Worm (Caenorhabditis elegans) whole organism, late embryonic: ENCODE results near the gene nlp-101.

ENCODE experiments used
- C08G9.2 ChIP-seq: sonication (generic microtip); optimal IDR thresholded peaks from 2 replicates; lab custom pipeline; 2016; ENCODE audit warnings: mild to moderate bottlenecking, missing genetic modification characterization, moderate library complexity, missing compliant biosample characterization
- K02D7.2 ChIP-seq: sonication (generic microtip); optimal IDR thresholded peaks from 2 replicates; lab custom pipeline; 2017; ENCODE audit warnings: mild to moderate bottlenecking, missing genetic modification characterization, missing compliant biosample characterization
- K09A11.1 ChIP-seq: sonication (generic microtip); optimal IDR thresholded peaks from 2 replicates; lab custom pipeline; 2017; ENCODE audit warnings: antibody characterized with exemption, mild to moderate bottlenecking, missing genetic modification characterization, missing compliant biosample characterization; ENCODE audit not compliant: insufficient read depth
- Y22D7AL.16 ChIP-seq: sonication (generic microtip); optimal IDR thresholded peaks from 2 replicates; lab custom pipeline; 2016; ENCODE audit warnings: missing genetic modification characterization, missing compliant biosample characterization
- ahr-1 ChIP-seq: sonication (generic microtip); optimal IDR thresholded peaks from 2 replicates; lab custom pipeline; 2016; ENCODE audit warnings: missing genetic modification characterization, missing compliant biosample characterization
- ceh-18 ChIP-seq: sonication (generic microtip); optimal IDR thresholded peaks from 2 replicates; lab custom pipeline; 2016; ENCODE audit warnings: missing genetic modification characterization, missing compliant biosample characterization
- ceh-19 ChIP-seq: fragments of 200-800 bp; sonication (Bioruptor generic); optimal IDR thresholded peaks from 2 replicates; lab custom pipeline; 2018; ENCODE audit warnings: mild to moderate bottlenecking, missing genetic modification characterization, missing compliant biosample characterization
- ceh-24 ChIP-seq: sonication (generic microtip); optimal IDR thresholded peaks from 2 replicates; lab custom pipeline; 2016; ENCODE audit warnings: mild to moderate bottlenecking, missing genetic modification characterization, missing compliant biosample characterization
- ceh-30 ChIP-seq: fragments of 150-350 bp; optimal IDR thresholded peaks from 2 replicates; lab custom pipeline; 2014; ENCODE audit warnings: missing biosample characterization, missing genetic modification characterization
- ceh-31 ChIP-seq: sonication (generic microtip); optimal IDR thresholded peaks from 2 replicates; lab custom pipeline; 2016; ENCODE audit warnings: missing genetic modification characterization, missing compliant biosample characterization
- ceh-34 ChIP-seq: sonication (generic microtip); optimal IDR thresholded peaks from 2 replicates; lab custom pipeline; 2016; ENCODE audit warnings: mild to moderate bottlenecking, missing genetic modification characterization, missing compliant biosample characterization
- ceh-48 ChIP-seq: sonication (generic microtip); optimal IDR thresholded peaks from 2 replicates; lab custom pipeline; 2016; ENCODE audit warnings: missing genetic modification characterization, inconsistent platforms, missing compliant biosample characterization
- ceh-9 ChIP-seq: sonication (generic microtip); optimal IDR thresholded peaks from 2 replicates; lab custom pipeline; 2016; ENCODE audit warnings: mild to moderate bottlenecking, missing genetic modification characterization, inconsistent platforms, missing compliant biosample characterization
- che-1 ChIP-seq: sonication (generic microtip); optimal IDR thresholded peaks from 2 replicates; lab custom pipeline; 2016; ENCODE audit warnings: mild to moderate bottlenecking, missing genetic modification characterization, missing compliant biosample characterization
- dve-1 ChIP-seq: sonication (generic microtip); optimal IDR thresholded peaks from 2 replicates; lab custom pipeline; 2017; ENCODE audit warnings: antibody characterized with exemption, mild to moderate bottlenecking, missing genetic modification characterization, missing compliant biosample characterization
- elt-4 ChIP-seq: sonication (generic microtip); optimal IDR thresholded peaks from 2 replicates; lab custom pipeline; 2016; ENCODE audit warnings: missing genetic modification characterization, missing compliant biosample characterization
- ets-4 ChIP-seq: sonication (generic microtip); optimal IDR thresholded peaks from 2 replicates; lab custom pipeline; 2016; ENCODE audit warnings: missing genetic modification characterization, missing compliant biosample characterization
- eyg-1 ChIP-seq: sonication (generic microtip); optimal IDR thresholded peaks from 2 replicates; lab custom pipeline; 2016; ENCODE audit warnings: missing genotype, missing genetic modification characterization, missing compliant biosample characterization
- fax-1 ChIP-seq: sonication (generic microtip); optimal IDR thresholded peaks from 2 replicates; lab custom pipeline; 2016; ENCODE audit warnings: missing genotype, missing genetic modification characterization, missing compliant biosample characterization
- fkh-10 ChIP-seq: fragments of 150-350 bp; optimal IDR thresholded peaks from 2 replicates; lab custom pipeline; 2014; ENCODE audit warnings: missing biosample characterization, missing genetic modification reagents, missing genetic modification characterization
- gmeb-2 ChIP-seq: sonication (generic microtip); optimal IDR thresholded peaks from 2 replicates; lab custom pipeline; 2016; ENCODE audit warnings: missing genetic modification characterization, inconsistent platforms, missing compliant biosample characterization
- hlh-30 ChIP-seq: sonication (generic microtip); optimal IDR thresholded peaks from 2 replicates; lab custom pipeline; 2017; ENCODE audit warnings: antibody characterized with exemption, missing genetic modification characterization, missing compliant biosample characterization; ENCODE audit not compliant: insufficient read depth
- madf-2 ChIP-seq: sonication (generic microtip); optimal IDR thresholded peaks from 2 replicates; lab custom pipeline; 2017; ENCODE audit warnings: missing genetic modification characterization, missing compliant biosample characterization
- nfya-1 ChIP-seq: sonication (generic microtip); optimal IDR thresholded peaks from 2 replicates; lab custom pipeline; 2017; ENCODE audit warnings: missing genetic modification characterization, mild to moderate bottlenecking, missing compliant biosample characterization, antibody characterized with exemption, moderate library complexity
- npax-4 ChIP-seq: sonication (generic microtip); optimal IDR thresholded peaks from 2 replicates; lab custom pipeline; 2016; ENCODE audit warnings: missing genetic modification characterization, missing compliant biosample characterization
- odd-2 ChIP-seq: sonication (generic microtip); optimal IDR thresholded peaks from 2 replicates; lab custom pipeline; 2017; ENCODE audit warnings: antibody characterized with exemption, mild to moderate bottlenecking, missing genetic modification characterization, missing compliant biosample characterization
- pha-4 ChIP-seq: fragments of 150-350 bp; optimal IDR thresholded peaks from 2 replicates; lab custom pipeline; 2018; ENCODE audit warnings: missing biosample characterization, missing genetic modification reagents, missing genetic modification characterization
- pros-1 ChIP-seq: fragments of 150-350 bp; optimal IDR thresholded peaks from 2 replicates; lab custom pipeline; 2014; ENCODE audit warnings: missing biosample characterization, missing genetic modification reagents, missing genetic modification characterization
- ref-2 ChIP-seq: sonication (generic microtip); optimal IDR thresholded peaks from 2 replicates; lab custom pipeline; 2016; ENCODE audit warnings: missing genetic modification characterization, missing compliant biosample characterization
- rnt-1 ChIP-seq: sonication (generic microtip); optimal IDR thresholded peaks from 2 replicates; lab custom pipeline; 2016; ENCODE audit warnings: missing genetic modification characterization, missing compliant biosample characterization
- sdc-2 ChIP-seq: sonication (generic microtip); optimal IDR thresholded peaks from 2 replicates; lab custom pipeline; 2016; ENCODE audit warnings: missing genotype, missing genetic modification characterization, missing compliant biosample characterization
- sox-2 ChIP-seq: fragments of 200-800 bp; sonication (Bioruptor generic); IDR thresholded peaks from 2 replicates; pipeline ENCODE4 v1.3.6; 2022; ENCODE audit warnings: missing genetic modification reagents, missing genetic modification characterization, missing compliant biosample characterization
- sox-4 ChIP-seq: sonication (generic microtip); optimal IDR thresholded peaks from 2 replicates; lab custom pipeline; 2017; ENCODE audit warnings: mild to moderate bottlenecking, missing genetic modification characterization, inconsistent platforms, missing compliant biosample characterization
- syd-9 ChIP-seq: sonication (generic microtip); optimal IDR thresholded peaks from 2 replicates; lab custom pipeline; 2016; ENCODE audit warnings: mild to moderate bottlenecking, missing genetic modification characterization, moderate library complexity, missing compliant biosample characterization
- tbx-2 ChIP-seq: sonication (generic microtip); optimal IDR thresholded peaks from 2 replicates; lab custom pipeline; 2016; ENCODE audit warnings: missing genetic modification characterization, missing compliant biosample characterization
- tbx-7 ChIP-seq: sonication (generic microtip); optimal IDR thresholded peaks from 2 replicates; lab custom pipeline; 2016; ENCODE audit warnings: missing genotype, missing genetic modification characterization, missing compliant biosample characterization
- unc-55 ChIP-seq: sonication (generic microtip); optimal IDR thresholded peaks from 2 replicates; lab custom pipeline; 2017; ENCODE audit warnings: missing biosample characterization, missing genetic modification reagents, missing genetic modification characterization

Gene nlp-101

DNA sequence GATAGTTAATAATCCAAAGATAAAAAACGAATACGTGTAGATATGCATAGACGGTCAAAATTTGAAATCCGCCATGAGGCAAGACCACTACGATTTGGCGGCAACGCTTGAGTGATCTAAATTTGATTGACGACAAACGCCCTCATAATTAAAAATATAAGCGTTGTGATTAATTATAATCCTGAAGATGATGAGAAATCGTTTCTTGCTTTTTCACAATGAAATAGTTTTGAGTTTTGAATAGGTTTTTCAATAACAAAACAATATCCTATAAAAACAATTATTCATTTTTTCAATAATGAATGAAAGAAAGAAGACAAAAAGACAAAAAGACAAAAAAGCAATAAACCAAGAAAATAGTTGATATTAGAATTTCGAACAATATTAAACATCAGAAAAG, 8.7 kb downstream of the nlp-101 start, which contains the start of gene C54D2.6:
Gene C54D2.6, minus strand, starts transcription at position 101 of the 400 bp plus-strand sequence.
- TF ChIP-seq sox-4 (tag; lab: Kevin White, UChicago) (no peak), Y22D7AL.16 (no peak), sox-2 (GFP tag; lab: Robert Waterston, UW) (no peak), sdc-2 (tag; lab: Kevin White, UChicago) (no peak), npax-4 (tag; lab: Kevin White, UChicago) (no peak), ceh-24 (tag; lab: Kevin White, UChicago) (no peak), elt-4 (no peak), fax-1 (tag; lab: Kevin White, UChicago) (no peak), tbx-2 (tag; lab: Kevin White, UChicago) (no peak), che-1 (no peak)
- TF ChIP-seq, all 69 proteins: peak for 0

DNA sequence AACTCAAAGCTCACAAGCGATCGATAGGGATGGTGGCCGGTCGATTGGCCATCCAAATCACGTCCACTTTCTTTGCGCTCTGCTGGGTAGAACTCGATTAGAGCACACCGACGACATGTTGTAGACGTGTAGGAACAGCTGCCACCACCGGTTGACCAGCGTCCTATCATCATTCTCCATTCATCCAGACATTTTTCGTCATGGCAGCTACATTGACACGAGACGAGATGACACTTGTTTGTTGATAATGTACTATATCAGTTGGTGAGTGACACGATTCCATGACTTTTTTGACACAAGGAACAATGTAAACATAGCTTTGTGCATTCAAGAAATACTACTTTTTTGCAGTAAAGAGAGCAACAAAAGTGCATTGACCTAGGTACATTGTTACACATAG, 27.8 kb downstream of the nlp-101 start:
- no peak for TF ChIP-seq ahr-1 (tag; lab: Kevin White, UChicago)
- TF ChIP-seq K09A11.1 (tag; lab: Kevin White, UChicago): no peak
- TF ChIP-seq syd-9 (tag; lab: Kevin White, UChicago): no peak
- TF ChIP-seq K02D7.2 (tag; lab: Kevin White, UChicago): no peak
- no peak for TF ChIP-seq ceh-18 (tag; lab: Kevin White, UChicago)
- TF ChIP-seq ceh-31 (tag; lab: Kevin White, UChicago): no peak
- no peak for TF ChIP-seq dve-1
- no peak for TF ChIP-seq fax-1 (tag; lab: Kevin White, UChicago)
- no peak for TF ChIP-seq C08G9.2
- no peak for TF ChIP-seq pha-4 (tag; lab: Kevin White, UChicago)
- no peak for TF ChIP-seq che-1
- TF ChIP-seq ref-2 (tag; lab: Kevin White, UChicago): no peak
- no peak for TF ChIP-seq eyg-1 (tag; lab: Kevin White, UChicago)
- TF ChIP-seq ceh-48: no peak
- no peak for TF ChIP-seq unc-55
- no peak for TF ChIP-seq hlh-30 (tag; lab: Kevin White, UChicago)
- TF ChIP-seq tbx-7 (tag; lab: Kevin White, UChicago): no peak
- TF ChIP-seq ceh-19 (GFP tag; lab: Kevin White, UChicago): no peak
- TF ChIP-seq sox-2 (GFP tag; lab: Robert Waterston, UW): no peak
- TF ChIP-seq fkh-10 (GFP tag; lab: Kevin White, UChicago): no peak

DNA sequence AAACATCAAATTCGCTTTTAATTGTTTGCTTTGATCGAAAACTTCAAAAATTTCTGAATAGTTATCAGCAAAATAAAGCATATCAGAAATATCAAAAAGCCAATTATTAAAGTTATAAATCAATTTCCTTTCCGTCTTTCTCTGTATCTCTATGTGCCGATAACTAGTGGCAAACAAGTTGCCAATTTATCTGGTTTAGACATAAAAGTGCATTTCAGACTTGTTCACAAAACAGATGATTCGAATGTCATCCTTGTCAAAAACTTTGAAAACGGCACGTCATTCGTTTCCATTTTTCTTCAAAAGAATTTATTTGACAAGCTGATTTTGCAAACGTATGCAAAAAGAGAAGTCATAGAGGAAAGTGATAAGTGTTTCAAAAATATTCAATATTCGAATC, 28.6 kb downstream of the nlp-101 start:
- TF ChIP-seq odd-2 (tag; lab: Kevin White, UChicago): no peak
- TF ChIP-seq hlh-30 (tag; lab: Kevin White, UChicago): no peak
- no peak for TF ChIP-seq ceh-9 (tag; lab: Kevin White, UChicago)
- TF ChIP-seq pros-1: no peak
- no peak for TF ChIP-seq gmeb-2
- TF ChIP-seq rnt-1 (tag; lab: Kevin White, UChicago): no peak
- no peak for TF ChIP-seq ets-4 (tag; lab: Kevin White, UChicago)
- TF ChIP-seq ahr-1 (tag; lab: Kevin White, UChicago): no peak
- no peak for TF ChIP-seq nfya-1
- no peak for TF ChIP-seq ceh-34 (tag; lab: Kevin White, UChicago)
- TF ChIP-seq ref-2 (tag; lab: Kevin White, UChicago): no peak
- no peak for TF ChIP-seq ceh-31 (tag; lab: Kevin White, UChicago)
- no peak for TF ChIP-seq madf-2 (tag; lab: Kevin White, UChicago)
- no peak for TF ChIP-seq ceh-30 (tag; lab: Kevin White, UChicago)
- no peak for TF ChIP-seq C08G9.2
- no peak for TF ChIP-seq tbx-2 (tag; lab: Kevin White, UChicago)
- no peak for TF ChIP-seq pha-4 (tag; lab: Kevin White, UChicago)
- TF ChIP-seq sdc-2 (tag; lab: Kevin White, UChicago): no peak
- TF ChIP-seq fkh-10 (GFP tag; lab: Kevin White, UChicago): no peak
- no peak for TF ChIP-seq ceh-18 (tag; lab: Kevin White, UChicago)
